Worm (Caenorhabditis elegans): ENCODE measurements around the gene M03F4.4.

ce11 chrX:4929657-4930056 lies 27.6 kb downstream of the M03F4.4 start, which contains the start of gene mct-4:
- no peak for TF ChIP-seq lsy-2 (tag; optimal IDR thresholded peaks at IDR 0.05)
- no peak for TF ChIP-seq lin-13 (tag; optimal IDR thresholded peaks at IDR 0.05)
- TF ChIP-seq nhr-76 (tag; optimal IDR thresholded peaks at IDR 0.05) = no peak
- no peak for TF ChIP-seq nhr-12 (tag; optimal IDR thresholded peaks at IDR 0.05)
- TF ChIP-seq zip-8 (tag; optimal IDR thresholded peaks at IDR 0.05) = no peak
- no peak for TF ChIP-seq unc-39 (tag; optimal IDR thresholded peaks at IDR 0.05)
- TF ChIP-seq ztf-11 (tag; optimal IDR thresholded peaks at IDR 0.05) = no peak
- TF ChIP-seq mep-1 (tag; optimal IDR thresholded peaks at IDR 0.05) = no peak
- no peak for TF ChIP-seq snpc-4 (tag; optimal IDR thresholded peaks at IDR 0.05)

Measured in whole organism, mixed stage, embryonic.